Fruit fly (Drosophila melanogaster) Kc167 (cell line): ENCODE results near the gene CG11085.

Experiments used
- Myc ChIP-seq: fragments of >200 bp; optimal IDR thresholded peaks from 2 replicates; lab custom pipeline; 2017; ENCODE audit warnings: missing external identifiers
- Sin3A ChIP-seq: fragments of >200 bp; optimal IDR thresholded peaks from 2 replicates; lab custom pipeline; 2018; ENCODE audit warnings: missing external identifiers
- h ChIP-seq: fragments of >200 bp; optimal IDR thresholded peaks from 3 replicates; lab custom pipeline; 2018; ENCODE audit warnings: missing external identifiers
- insv ChIP-seq: fragments of >200 bp; optimal IDR thresholded peaks from 3 replicates; lab custom pipeline; 2018; ENCODE audit warnings: missing external identifiers
- psq ChIP-seq: fragments of >200 bp; optimal IDR thresholded peaks from 2 replicates; lab custom pipeline; 2017; ENCODE audit warnings: missing external identifiers
- ttk ChIP-seq: sonication (Bioruptor generic); optimal IDR thresholded peaks from 2 replicates; lab custom pipeline; 2017; ENCODE audit warnings: missing external identifiers

DNA sequence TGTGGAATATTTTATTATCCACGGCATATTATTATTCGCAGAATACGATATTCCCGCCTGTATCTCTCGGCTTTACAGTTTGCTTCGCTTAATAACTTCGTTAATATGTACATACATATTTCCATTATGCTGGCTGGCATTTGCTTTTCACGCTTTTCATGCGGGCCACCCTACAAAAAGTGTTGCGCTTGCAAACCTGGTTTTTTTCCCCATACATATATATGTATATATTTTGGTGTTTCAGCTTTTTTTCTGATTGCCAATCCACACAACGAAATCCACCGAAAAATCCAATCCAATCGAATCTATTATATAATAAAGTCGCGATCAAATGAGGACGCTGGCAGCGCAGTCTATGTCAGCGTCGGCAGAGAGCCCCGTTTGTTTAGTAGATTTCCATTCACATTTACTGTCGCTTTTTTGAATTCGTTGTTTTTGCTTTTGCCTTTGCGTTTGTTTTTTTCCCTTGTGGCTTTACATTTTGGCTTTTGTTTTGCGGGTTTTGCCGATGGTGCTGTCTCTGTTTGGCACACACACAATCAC is 49.8 kb downstream of the CG11085 start:
- TF ChIP-seq Myc = no peak
- no peak for TF ChIP-seq h (lab: Kevin White, UChicago)
- TF ChIP-seq psq (lab: Kevin White, UChicago) = no peak
- TF ChIP-seq Sin3A = no peak
- no peak for TF ChIP-seq insv (lab: Kevin White, UChicago)
- no peak for TF ChIP-seq ttk (lab: Kevin White, UChicago)
